Worm (Caenorhabditis elegans): ENCODE measurements around the gene F20D6.12.

The F20D6.12 gene

DNA sequence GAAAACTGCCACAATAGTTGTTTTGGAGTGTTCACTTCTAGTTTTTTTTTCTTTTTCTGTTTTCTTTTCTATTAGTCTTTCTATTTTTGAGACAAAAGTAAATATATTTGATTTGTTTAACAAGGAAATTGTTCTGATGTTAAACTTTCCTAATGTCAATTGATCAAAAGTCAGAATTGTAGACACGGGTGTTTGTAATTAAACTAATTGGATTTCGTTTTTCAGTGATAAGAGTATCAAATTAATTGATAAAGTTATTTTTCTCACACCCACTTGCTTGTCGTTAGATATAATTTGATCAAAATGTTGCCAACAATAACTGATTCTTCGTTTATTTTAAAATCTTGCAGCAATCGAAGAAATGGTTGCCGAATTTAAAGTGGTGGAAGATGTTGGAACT is 26.7 kb downstream of the F20D6.12 start:
- TF ChIP-seq daf-16 (GFP tag; optimal IDR thresholded peaks at IDR 0.05): no peak
- peak; percentile 53 for TF ChIP-seq daf-16 (tag; optimal IDR thresholded peaks at IDR 0.05)
- no peak for TF ChIP-seq nhr-11 (tag; optimal IDR thresholded peaks at IDR 0.05)

DNA sequence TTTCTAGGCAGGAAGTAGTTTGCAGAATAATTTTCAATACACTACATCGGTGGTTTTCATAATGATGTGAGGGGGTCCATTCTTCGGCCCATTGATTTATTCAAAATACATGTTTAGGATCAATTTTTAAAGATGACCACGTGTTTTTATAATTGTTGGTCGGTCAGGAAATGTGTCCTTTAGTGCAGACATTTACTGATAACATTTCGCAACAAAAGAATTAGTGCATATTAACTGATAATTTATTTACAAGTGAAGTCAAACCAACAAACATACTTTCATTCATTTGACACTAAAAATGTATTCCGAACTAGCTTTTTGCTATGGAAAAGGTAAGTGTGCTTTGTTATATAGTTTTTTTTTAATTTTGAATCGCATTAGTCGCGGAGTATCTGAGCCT is 28.2 kb downstream of the F20D6.12 start, which contains the start of gene F20D6.5:
Gene F20D6.5, plus strand, starts transcription at position 259 of the 400 bp plus-strand sequence.
- no peak for TF ChIP-seq tag-97 (GFP tag; IDR thresholded peaks at IDR 0.05)
- no peak for TF ChIP-seq nhr-76 (tag; optimal IDR thresholded peaks at IDR 0.05)
- no peak for TF ChIP-seq madf-9 (GFP tag; conservative IDR thresholded peaks at IDR 0.05)
- no peak for TF ChIP-seq mdl-1 (tag; optimal IDR thresholded peaks at IDR 0.05)
- TF ChIP-seq ztf-11 (tag; optimal IDR thresholded peaks at IDR 0.05): no peak
- TF ChIP-seq spr-3 (GFP tag; optimal IDR thresholded peaks at IDR 0.05): no peak
- TF ChIP-seq nhr-25 (tag; optimal IDR thresholded peaks at IDR 0.05; ENCODE audit: borderline replicate concordance, insufficient read depth): no peak
- TF ChIP-seq nhr-28 (tag; optimal IDR thresholded peaks at IDR 0.05): peak; percentile 58
- no peak for TF ChIP-seq Y105C5A.15 (GFP tag; IDR thresholded peaks at IDR 0.05)
- no peak for TF ChIP-seq T26A8.4 (GFP tag; IDR thresholded peaks at IDR 0.05)
- no peak for TF ChIP-seq rbr-2 (tag; optimal IDR thresholded peaks at IDR 0.05)
- TF ChIP-seq arid-1 (GFP tag; conservative IDR thresholded peaks at IDR 0.05): no peak
- no peak for TF ChIP-seq mxl-2 (GFP tag; conservative IDR thresholded peaks at IDR 0.05)
- TF ChIP-seq nhr-77 (tag; optimal IDR thresholded peaks at IDR 0.05): peak; percentile 25
- peak; percentile 48 for TF ChIP-seq pqm-1 (tag; optimal IDR thresholded peaks at IDR 0.05)
- TF ChIP-seq fos-1 (tag; optimal IDR thresholded peaks at IDR 0.05): no peak
- no peak for TF ChIP-seq F49E8.2 (tag; optimal IDR thresholded peaks at IDR 0.05; ENCODE audit: borderline replicate concordance)
- no peak for TF ChIP-seq zfp-3 (GFP tag; conservative IDR thresholded peaks at IDR 0.05)
- peak; percentile 67 for TF ChIP-seq dmd-6 (GFP tag; IDR thresholded peaks at IDR 0.05)
- TF ChIP-seq saeg-2 (GFP tag; IDR thresholded peaks at IDR 0.05): no peak
- no peak for TF ChIP-seq lin-1 (GFP tag; IDR thresholded peaks at IDR 0.05)
- no peak for TF ChIP-seq daf-8 (GFP tag; IDR thresholded peaks at IDR 0.05)
- TF ChIP-seq php-3 (GFP tag; IDR thresholded peaks at IDR 0.05): no peak
- no peak for TF ChIP-seq dpl-1 (GFP tag; optimal IDR thresholded peaks at IDR 0.05)
- no peak for TF ChIP-seq daf-16 (GFP tag; optimal IDR thresholded peaks at IDR 0.05)
- TF ChIP-seq daf-16 (tag; optimal IDR thresholded peaks at IDR 0.05): peak; percentile 70
- TF ChIP-seq lin-15B (tag; optimal IDR thresholded peaks at IDR 0.05): no peak
- TF ChIP-seq unc-130 (GFP tag; optimal IDR thresholded peaks at IDR 0.05): no peak
- TF ChIP-seq ceh-20 (GFP tag; IDR thresholded peaks at IDR 0.05): no peak

DNA sequence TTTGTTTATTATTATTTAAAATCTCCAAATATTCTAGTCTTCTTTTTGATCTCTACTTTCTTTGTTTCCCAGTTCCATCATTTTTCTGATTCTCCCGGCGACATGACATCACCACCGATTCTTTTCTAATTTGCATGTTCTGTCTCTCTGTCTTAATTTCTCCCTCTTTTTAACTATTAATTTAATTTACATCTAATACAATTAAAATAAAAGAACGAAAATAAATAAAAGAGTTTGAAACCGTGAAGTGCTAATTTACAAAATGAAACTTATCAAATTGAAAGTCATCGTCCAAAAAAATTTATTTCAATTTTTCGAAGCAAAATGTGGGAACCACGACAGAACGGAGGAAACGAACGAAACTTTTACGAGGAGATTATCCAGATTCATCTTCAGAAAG is 30.3 kb downstream of the F20D6.12 start, which contains the start of gene F20D6.6:
Gene F20D6.6, plus strand, starts transcription at position 301 of the 400 bp plus-strand sequence.
- no peak for TF ChIP-seq dpl-1 (GFP tag; optimal IDR thresholded peaks at IDR 0.05)
- TF ChIP-seq dmd-9 (GFP tag; IDR thresholded peaks at IDR 0.05): no peak
- TF ChIP-seq snpc-1.2 (GFP tag; IDR thresholded peaks at IDR 0.05): no peak

DNA sequence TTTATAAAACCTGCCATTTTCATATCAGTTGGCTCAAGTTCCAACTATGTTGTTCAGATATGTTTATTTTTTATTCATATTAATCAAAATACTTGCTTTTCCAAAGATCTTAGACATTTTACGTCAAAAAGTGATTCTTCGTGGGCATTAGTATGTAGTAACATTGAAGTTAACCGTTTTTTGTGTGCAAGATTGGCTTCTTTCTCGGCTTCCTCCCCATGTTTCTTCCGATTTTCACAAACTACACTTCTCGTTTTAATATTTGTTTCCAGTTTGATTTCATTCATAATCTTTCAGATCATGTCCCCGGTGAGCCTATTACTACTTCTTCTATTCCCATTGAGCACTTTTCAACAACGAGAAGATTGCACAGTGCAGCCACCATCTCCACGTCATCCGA is 32.5 kb downstream of the F20D6.12 start, which contains the start of gene sul-2:
Gene sul-2, plus strand, starts transcription at position 301 of the 400 bp plus-strand sequence.
- TF ChIP-seq lin-38 (GFP tag; IDR thresholded peaks at IDR 0.05) (no peak), dmd-9 (GFP tag; IDR thresholded peaks at IDR 0.05) (no peak), ztf-11 (tag; optimal IDR thresholded peaks at IDR 0.05) (no peak), ZK337.2 (GFP tag; IDR thresholded peaks at IDR 0.05) (no peak), zag-1 (tag; optimal IDR thresholded peaks at IDR 0.05) (no peak), lsy-2 (tag; optimal IDR thresholded peaks at IDR 0.05) (no peak), nhr-11 (tag; optimal IDR thresholded peaks at IDR 0.05) (no peak), D1046.2 (GFP tag; IDR thresholded peaks at IDR 0.05) (no peak), vab-7 (GFP tag; IDR thresholded peaks at IDR 0.05) (no peak), Y48G9A.11 (GFP tag; IDR thresholded peaks at IDR 0.05) (no peak), nhr-237 (tag; optimal IDR thresholded peaks at IDR 0.05) (no peak), F10B5.3 (tag; optimal IDR thresholded peaks at IDR 0.05) (no peak), unc-39 (tag; optimal IDR thresholded peaks at IDR 0.05) (no peak), dpl-1 (GFP tag; optimal IDR thresholded peaks at IDR 0.05) (no peak)

Data from whole organism, L4 larva.